Fruit fly (Drosophila melanogaster): ENCODE results near the gene Wnt6.

The Wnt6 gene

DNA sequence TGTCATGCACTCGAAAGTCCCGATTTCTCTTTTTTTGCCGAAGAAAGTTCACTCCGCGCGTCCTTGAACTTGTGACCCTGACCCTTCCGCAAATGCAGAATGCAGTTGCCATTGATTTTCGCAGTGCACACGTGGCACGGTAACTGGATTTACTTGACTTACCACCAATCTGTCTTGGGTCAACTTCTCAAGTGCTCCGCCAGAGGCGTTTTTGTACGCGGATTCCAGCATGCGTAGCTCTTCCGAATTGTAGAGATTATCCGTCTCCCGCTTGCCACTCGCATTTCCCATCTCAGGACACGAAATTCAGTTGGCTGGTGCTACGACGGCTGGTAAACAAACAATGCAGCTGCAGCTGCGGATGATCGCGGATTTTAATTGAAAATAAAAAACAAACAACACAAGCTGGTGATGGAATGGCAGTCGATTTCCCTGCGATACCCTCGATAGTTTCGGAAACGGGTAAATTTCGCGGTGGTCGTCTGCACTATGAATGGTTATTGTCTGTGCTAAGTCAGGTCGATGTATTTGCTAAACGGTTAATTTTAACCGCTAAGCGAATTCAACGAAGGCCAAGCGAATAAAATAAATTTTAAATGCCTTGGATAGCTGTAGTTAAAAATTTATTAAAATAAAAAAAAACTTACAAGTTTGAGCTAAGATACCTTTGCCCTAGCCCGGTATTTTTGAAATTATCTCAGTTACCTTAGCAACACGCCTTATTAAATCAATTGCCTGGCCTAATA is 54.5 kb downstream of the Wnt6 start, which contains the start of the genes CG5149 and gudu:
Gene CG5149, minus strand, starts transcription at position 441 of the 746 bp plus-strand sequence.
Gene gudu, plus strand, starts transcription at position 696 of the 746 bp plus-strand sequence.
- no peak for TF ChIP-seq Dll (optimal IDR thresholded peaks at IDR 0.05)
- TF ChIP-seq usp (GFP tag; optimal IDR thresholded peaks at IDR 0.05): no peak
- no peak for TF ChIP-seq EcR (GFP tag; optimal IDR thresholded peaks at IDR 0.05)
- no peak for TF ChIP-seq pan (optimal IDR thresholded peaks at IDR 0.05)
- TF ChIP-seq CG8478 (optimal IDR thresholded peaks at IDR 0.05): no peak
- TF ChIP-seq psq (optimal IDR thresholded peaks at IDR 0.05): no peak

DNA sequence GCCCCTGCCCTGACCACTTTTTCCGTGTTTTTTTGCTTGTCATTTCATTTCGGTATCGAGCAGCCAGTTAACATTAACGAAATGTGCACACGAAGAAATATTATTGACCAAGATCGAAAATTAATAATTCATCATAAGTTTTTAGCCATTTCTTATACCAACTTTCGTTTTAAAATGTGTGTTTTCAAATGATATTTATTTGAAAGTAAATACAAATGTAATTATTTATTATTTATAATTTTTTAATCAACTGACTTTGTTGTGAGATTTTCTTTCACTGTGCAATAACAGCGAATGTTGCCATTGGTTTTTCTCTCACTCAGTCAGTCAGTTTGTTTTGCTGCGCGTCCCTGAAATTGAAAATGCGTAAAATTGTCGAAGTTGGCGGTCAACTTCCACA is 62.3 kb downstream of the Wnt6 start:
- no peak for TF ChIP-seq EcR (GFP tag; optimal IDR thresholded peaks at IDR 0.05)
- TF ChIP-seq pan (optimal IDR thresholded peaks at IDR 0.05): no peak
- TF ChIP-seq usp (GFP tag; optimal IDR thresholded peaks at IDR 0.05): no peak
- TF ChIP-seq psq (optimal IDR thresholded peaks at IDR 0.05): no peak
- no peak for TF ChIP-seq CG8478 (optimal IDR thresholded peaks at IDR 0.05)
- no peak for TF ChIP-seq Dll (optimal IDR thresholded peaks at IDR 0.05)

DNA sequence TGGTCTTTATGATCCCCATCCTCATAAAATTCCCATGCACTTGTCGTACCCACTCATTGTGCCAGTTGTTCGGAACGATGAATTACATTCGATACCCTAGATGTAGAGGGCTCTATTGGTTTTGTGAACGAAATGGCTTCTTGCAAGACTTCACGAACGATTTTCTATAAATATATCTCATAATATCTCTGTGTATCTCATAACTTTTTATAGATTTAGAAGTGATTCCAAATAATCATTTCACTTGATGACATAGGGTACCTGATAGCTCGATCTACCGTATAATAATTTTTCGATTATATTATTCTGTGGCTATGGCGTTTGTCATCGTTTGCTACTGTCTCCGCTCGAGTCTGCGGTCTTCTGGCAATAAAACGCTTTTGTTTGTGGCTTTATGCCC is 63.4 kb downstream of the Wnt6 start:
- TF ChIP-seq usp (GFP tag; optimal IDR thresholded peaks at IDR 0.05) (no peak), Dll (optimal IDR thresholded peaks at IDR 0.05) (no peak), pan (optimal IDR thresholded peaks at IDR 0.05) (peak; percentile 29)

DNA sequence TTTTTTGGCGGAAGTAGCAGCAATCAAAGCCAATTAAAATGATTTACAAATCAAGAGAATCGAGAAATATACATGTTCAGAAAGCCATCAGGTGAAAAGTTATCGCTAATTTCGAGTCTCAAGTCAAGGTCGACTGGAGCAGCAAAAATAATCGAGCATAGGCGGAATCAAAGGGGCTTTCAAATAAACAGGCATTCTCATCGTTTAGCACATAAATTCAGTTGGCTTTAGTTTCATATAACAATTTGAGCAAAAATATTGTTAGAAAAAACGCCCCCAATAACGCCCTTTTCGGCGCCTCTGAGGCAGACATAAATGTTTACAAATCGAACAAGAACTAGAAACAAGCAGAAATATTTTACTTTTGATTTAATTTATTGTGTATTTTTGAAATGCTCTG is 64.2 kb downstream of the Wnt6 start:
- no peak for TF ChIP-seq CG8478 (optimal IDR thresholded peaks at IDR 0.05)
- no peak for TF ChIP-seq Dll (optimal IDR thresholded peaks at IDR 0.05)
- TF ChIP-seq EcR (GFP tag; optimal IDR thresholded peaks at IDR 0.05): no peak
- no peak for TF ChIP-seq usp (GFP tag; optimal IDR thresholded peaks at IDR 0.05)
- no peak for TF ChIP-seq pan (optimal IDR thresholded peaks at IDR 0.05)
- no peak for TF ChIP-seq psq (optimal IDR thresholded peaks at IDR 0.05)

DNA sequence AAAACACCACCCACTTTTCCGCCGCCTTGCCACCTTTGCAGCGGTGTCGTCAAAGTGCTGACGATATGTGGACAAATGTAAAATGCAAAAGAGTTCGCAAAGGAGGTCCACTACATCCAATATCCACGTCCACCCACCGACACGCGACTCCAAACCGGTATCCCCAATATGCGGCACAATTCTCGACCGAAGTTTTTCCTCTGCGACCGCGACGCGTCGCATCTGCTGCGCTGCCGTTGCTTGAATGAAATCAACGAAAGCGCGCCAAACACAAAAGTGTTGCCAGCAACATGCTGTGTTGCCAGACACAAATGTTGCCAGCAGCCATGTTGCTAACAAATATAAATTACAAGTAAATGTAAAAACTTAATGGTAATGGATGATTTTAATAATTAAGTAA is 65.0 kb downstream of the Wnt6 start, which contains the start of gene CG5160:
Gene CG5160, minus strand, starts transcription at position 223 of the 400 bp plus-strand sequence.
- TF ChIP-seq pan (optimal IDR thresholded peaks at IDR 0.05): no peak
- TF ChIP-seq usp (GFP tag; optimal IDR thresholded peaks at IDR 0.05): no peak
- TF ChIP-seq psq (optimal IDR thresholded peaks at IDR 0.05): no peak
- no peak for TF ChIP-seq CG8478 (optimal IDR thresholded peaks at IDR 0.05)
- TF ChIP-seq EcR (GFP tag; optimal IDR thresholded peaks at IDR 0.05): no peak

DNA sequence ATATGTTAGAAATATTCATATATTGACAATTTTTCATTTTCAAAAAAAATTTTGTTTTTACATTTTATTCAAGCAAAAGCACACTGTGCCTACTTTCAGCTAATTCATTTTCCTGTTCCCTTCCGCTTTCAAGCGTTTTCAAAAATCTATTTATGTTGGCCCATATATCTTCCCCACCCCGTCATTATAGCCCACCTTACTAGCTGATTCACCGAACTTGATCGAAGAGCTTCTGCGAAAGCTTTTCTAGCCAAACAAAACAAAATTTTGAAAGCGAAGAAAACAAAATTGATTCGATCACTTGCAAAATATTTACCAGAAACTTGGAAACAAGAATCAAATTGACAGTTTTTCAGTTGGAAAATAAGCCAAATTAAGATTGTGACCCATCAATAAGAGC is 67.5 kb downstream of the Wnt6 start, which contains the start of gene CG5171:
Gene CG5171, plus strand, starts transcription at position 311 of the 400 bp plus-strand sequence.
- TF ChIP-seq CG8478 (optimal IDR thresholded peaks at IDR 0.05) (no peak), usp (GFP tag; optimal IDR thresholded peaks at IDR 0.05) (no peak), Dll (optimal IDR thresholded peaks at IDR 0.05) (no peak), psq (optimal IDR thresholded peaks at IDR 0.05) (no peak), EcR (GFP tag; optimal IDR thresholded peaks at IDR 0.05) (no peak)

DNA sequence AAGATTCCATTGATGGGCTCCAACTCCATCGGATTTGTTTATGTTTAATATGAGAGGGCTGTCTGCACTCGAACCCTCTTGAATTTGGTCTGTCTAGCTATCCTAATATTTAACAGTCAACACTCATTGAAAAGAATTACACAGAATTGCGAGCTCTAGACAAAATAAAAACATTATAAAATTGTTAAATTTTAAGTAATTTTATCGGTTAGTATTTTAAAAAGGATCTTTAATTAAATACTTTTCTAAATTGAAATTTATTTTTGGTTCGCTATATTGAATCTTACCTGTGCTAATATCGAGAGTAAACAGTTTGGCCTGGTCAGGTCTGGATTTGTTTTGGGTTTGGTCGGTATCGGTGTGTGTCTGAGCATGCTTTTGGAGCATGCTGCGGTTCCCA is 68.1 kb downstream of the Wnt6 start:
- TF ChIP-seq psq (optimal IDR thresholded peaks at IDR 0.05): no peak
- no peak for TF ChIP-seq Dll (optimal IDR thresholded peaks at IDR 0.05)
- no peak for TF ChIP-seq pan (optimal IDR thresholded peaks at IDR 0.05)
- TF ChIP-seq EcR (GFP tag; optimal IDR thresholded peaks at IDR 0.05): no peak
- TF ChIP-seq CG8478 (optimal IDR thresholded peaks at IDR 0.05): no peak
- no peak for TF ChIP-seq usp (GFP tag; optimal IDR thresholded peaks at IDR 0.05)
